Fruit fly (Drosophila melanogaster): ENCODE results near the gene CG17841.

- no peak for TF ChIP-seq CG8301 (tag; optimal IDR thresholded peaks at IDR 0.05)
- TF ChIP-seq D1 (tag; optimal IDR thresholded peaks at IDR 0.05) = no peak
- no peak for TF ChIP-seq rn (GFP tag; IDR thresholded peaks at IDR 0.05)
- TF ChIP-seq Ets98B (GFP tag; IDR thresholded peaks at IDR 0.05) = no peak
- no peak for TF ChIP-seq CG10348 (GFP tag; IDR thresholded peaks at IDR 0.05)
- no peak for TF ChIP-seq CG14655 (GFP tag; optimal IDR thresholded peaks at IDR 0.05)
- no peak for TF ChIP-seq CG32121 (GFP tag; IDR thresholded peaks at IDR 0.05)
- no peak for TF ChIP-seq Pif1A (GFP tag; optimal IDR thresholded peaks at IDR 0.05)
- TF ChIP-seq Snoo (tag; optimal IDR thresholded peaks at IDR 0.05) = no peak
- no peak for TF ChIP-seq CG4496 (GFP tag; IDR thresholded peaks at IDR 0.05)
Observed at dm6 chrX:10386183-10386582, 18.3 kb downstream of the CG17841 start.

Measured in whole organism, pupa.